Worm (Caenorhabditis elegans) whole organism, L3 larva: Measurements from ENCODE around the gene R193.2.

Source experiments
- lsy-12 ChIP-seq: sonication (generic microtip); optimal IDR thresholded peaks from 2 replicates; lab custom pipeline; 2016; ENCODE audit warnings: mild to moderate bottlenecking, missing genetic modification characterization, missing compliant biosample characterization
- nhr-11 ChIP-seq: fragments of 150-350 bp; optimal IDR thresholded peaks from 2 replicates; lab custom pipeline; 2014; ENCODE audit warnings: missing biosample characterization, missing genetic modification characterization
- unc-62 ChIP-seq: fragments of 150-350 bp; sonication (generic microtip); optimal IDR thresholded peaks from 4 replicates; lab custom pipeline; 2014; ENCODE audit warnings: missing biosample characterization, missing genetic modification reagents, missing genetic modification characterization

DNA sequence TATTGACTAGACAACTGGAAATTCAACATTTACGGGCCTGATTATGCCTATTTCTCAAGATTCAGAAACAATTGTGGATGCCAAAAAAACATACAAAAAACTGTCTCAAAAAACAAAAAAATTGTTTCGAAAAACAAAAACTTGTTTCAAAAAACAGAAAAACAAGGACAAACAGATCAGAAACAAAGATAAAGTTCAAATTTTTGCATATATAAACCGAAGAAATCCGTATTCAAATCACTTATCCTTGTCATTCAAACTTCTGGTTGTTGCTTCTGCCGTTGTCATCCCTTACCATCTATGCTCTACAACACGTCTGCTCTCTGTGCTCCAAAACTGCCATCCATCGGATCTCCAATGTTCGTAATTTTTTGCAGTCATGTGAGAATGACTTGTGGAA, 6.3 kb upstream of the R193.2 start, which contains the start of gene R193.1:
- TF ChIP-seq unc-62 (GFP tag; lab: Kevin White, UChicago) (no peak), lsy-12 (no peak), nhr-11 (tag; lab: Kevin White, UChicago) (no peak)
